Fruit fly (Drosophila melanogaster) whole organism, adult: ENCODE results near the gene Top1.

Source experiments
- CG11617 ChIP-seq: fragments of 200-800 bp; sonication (Bioruptor generic); optimal IDR thresholded peaks from 2 replicates; lab custom pipeline; 2017; ENCODE audit warnings: mild to moderate bottlenecking, missing biosample characterization, missing genetic modification reagents, missing genetic modification characterization
- CG14711 ChIP-seq: fragments of 200-800 bp; sonication (Bioruptor generic); optimal IDR thresholded peaks from 2 replicates; lab custom pipeline; 2018; ENCODE audit warnings: missing biosample characterization, mild to moderate bottlenecking, missing genetic modification characterization, moderate library complexity
- CG33017 ChIP-seq: fragments of 200-800 bp; sonication (Bioruptor generic); optimal IDR thresholded peaks from 2 replicates; lab custom pipeline; 2018; ENCODE audit warnings: missing biosample characterization, mild to moderate bottlenecking, missing genetic modification characterization, moderate library complexity
- CG5204 ChIP-seq: fragments of 200-800 bp; sonication (Bioruptor generic); optimal IDR thresholded peaks from 2 replicates; lab custom pipeline; 2016; ENCODE audit warnings: missing biosample characterization, missing genetic modification characterization
- CG7045 ChIP-seq: fragments of 200-800 bp; sonication (Bioruptor generic); optimal IDR thresholded peaks from 2 replicates; lab custom pipeline; 2017; ENCODE audit warnings: missing biosample characterization, mild to moderate bottlenecking, missing genetic modification characterization
- CG7101 ChIP-seq: fragments of 200-800 bp; sonication (Bioruptor generic); optimal IDR thresholded peaks from 2 replicates; lab custom pipeline; 2018; ENCODE audit warnings: missing biosample characterization, mild to moderate bottlenecking, missing genetic modification characterization, moderate library complexity
- Clk ChIP-seq: fragments of 200-800 bp; sonication (Bioruptor generic); optimal IDR thresholded peaks from 2 replicates; lab custom pipeline; 2017; ENCODE audit warnings: missing biosample characterization, missing genetic modification characterization
- Crg-1 ChIP-seq: fragments of 200-800 bp; sonication (Bioruptor generic); optimal IDR thresholded peaks from 2 replicates; lab custom pipeline; 2016; ENCODE audit warnings: missing biosample characterization, missing genetic modification characterization
- Hr96 ChIP-seq: fragments of 200-800 bp; sonication (Bioruptor generic); optimal IDR thresholded peaks from 2 replicates; lab custom pipeline; 2016; ENCODE audit warnings: missing biosample characterization, missing genetic modification characterization
- Mnt ChIP-seq: fragments of 200-800 bp; sonication (Bioruptor generic); optimal IDR thresholded peaks from 2 replicates; lab custom pipeline; 2016; ENCODE audit warnings: missing biosample characterization, mild to moderate bottlenecking, missing genetic modification characterization
- bab1 ChIP-seq: fragments of 200-800 bp; sonication (Bioruptor generic); optimal IDR thresholded peaks from 3 replicates; lab custom pipeline; 2019; ENCODE audit warnings: missing biosample characterization, mild to moderate bottlenecking, missing genetic modification characterization, moderate library complexity
- cnc ChIP-seq, 2 experiments: fragments of >200 bp; optimal IDR thresholded peaks; 2 replicates each; lab custom pipeline; 2017
- kay ChIP-seq: fragments of 200-800 bp; sonication (Bioruptor generic); peaks from one replicate; lab custom pipeline; 2016; ENCODE audit warnings: missing biosample characterization, missing genetic modification characterization, borderline replicate concordance
- ovo ChIP-seq: fragments of 200-800 bp; sonication (Bioruptor generic); optimal IDR thresholded peaks from 2 replicates; lab custom pipeline; 2016; ENCODE audit warnings: missing biosample characterization, missing genetic modification characterization
- pad ChIP-seq: fragments of 200-800 bp; sonication (Bioruptor generic); optimal IDR thresholded peaks from 3 replicates; lab custom pipeline; 2017; ENCODE audit warnings: missing biosample characterization, missing genetic modification characterization, mild to moderate bottlenecking, moderate library complexity, missing genetic modification reagents
- toe ChIP-seq: fragments of 200-800 bp; sonication (Bioruptor generic); optimal IDR thresholded peaks from 2 replicates; lab custom pipeline; 2016; ENCODE audit warnings: missing biosample characterization, missing genetic modification characterization

Gene Top1

DNA sequence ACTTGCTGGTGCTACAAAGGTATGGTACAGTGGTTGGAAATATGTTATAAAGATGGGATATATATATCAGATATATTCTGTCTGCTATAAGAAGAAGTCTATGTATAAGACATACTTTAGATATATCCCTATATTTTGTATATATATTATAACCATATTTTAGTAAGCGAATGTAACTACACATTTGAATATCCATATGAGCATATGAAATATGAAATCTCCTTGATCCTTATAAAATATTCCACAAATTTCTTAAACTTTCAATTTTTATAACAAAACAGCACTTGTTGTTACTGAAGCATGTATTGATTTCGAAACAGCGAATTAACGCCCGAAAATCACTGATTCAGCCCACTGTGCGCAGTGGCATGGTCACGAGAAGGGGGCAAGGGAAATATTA is 45.2 kb downstream of the Top1 start:
- TF ChIP-seq CG7101 (tag; lab: Kevin White, UChicago), result no peak
- TF ChIP-seq CG14711 (tag; lab: Kevin White, UChicago), result no peak
- TF ChIP-seq CG33017, result no peak
- TF ChIP-seq bab1, result no peak
- no peak for TF ChIP-seq Hr96
- TF ChIP-seq CG5204, result no peak
- no peak for TF ChIP-seq ovo (GFP tag; lab: Kevin White, UChicago)
- TF ChIP-seq CG7045 (GFP tag; lab: Kevin White, UChicago), result no peak
- TF ChIP-seq Mnt (GFP tag; lab: Kevin White, UChicago), result no peak
- TF ChIP-seq cnc (optimal IDR thresholded peaks at IDR 0.05; lab: Kevin White, UChicago), result no peak
- TF ChIP-seq pad (GFP tag; lab: Kevin White, UChicago), result no peak
- no peak for TF ChIP-seq CG11617 (GFP tag; lab: Kevin White, UChicago)
- no peak for TF ChIP-seq kay (GFP tag; lab: Kevin White, UChicago)
- TF ChIP-seq toe (GFP tag; lab: Kevin White, UChicago), result no peak
- no peak for TF ChIP-seq Crg-1
- no peak for TF ChIP-seq Clk (GFP tag; lab: Kevin White, UChicago)

dm6 chrX:15370103-15370502 is 50.8 kb downstream of the Top1 start:
- TF ChIP-seq pad (GFP tag; lab: Kevin White, UChicago), result no peak
